Fruit fly (Drosophila melanogaster) whole organism, embryonic: Measurements from ENCODE around the gene Ptp99A.

ENCODE experiments used
- Ada2b ChIP-seq: fragments of 200-800 bp; sonication (Bioruptor generic); IDR thresholded peaks from 2 replicates; pipeline ENCODE4 v1.3.6; 2022; ENCODE audit warnings: missing biosample characterization, missing genetic modification characterization
- Awh ChIP-seq: fragments of 200-800 bp; sonication (Bioruptor generic); IDR thresholded peaks from 2 replicates; pipeline ENCODE4, ENCODE4 v1.3.6; 2022; ENCODE audit warnings: missing biosample characterization, missing genetic modification characterization
- Bgb ChIP-seq: fragments of 200-800 bp; sonication (Bioruptor generic); IDR thresholded peaks from 2 replicates; pipeline ENCODE4 v1.3.6; 2022; ENCODE audit warnings: missing biosample characterization, missing genetic modification characterization; ENCODE audit not compliant: partially characterized antibody
- BtbVII ChIP-seq: fragments of 200-800 bp; sonication (Bioruptor generic); optimal IDR thresholded peaks from 3 replicates; lab custom pipeline; 2017; ENCODE audit warnings: missing biosample characterization, mild to moderate bottlenecking, missing genetic modification characterization
- CG10321 ChIP-seq: fragments of 200-800 bp; sonication (Bioruptor generic); IDR thresholded peaks from 2 replicates; pipeline ENCODE4 v1.3.6; 2022; ENCODE audit warnings: missing biosample characterization, missing genetic modification characterization
- CG10431 ChIP-seq: fragments of 200-800 bp; sonication (Bioruptor generic); optimal IDR thresholded peaks from 3 replicates; lab custom pipeline; 2018; ENCODE audit warnings: missing biosample characterization, mild to moderate bottlenecking, missing genetic modification characterization
- CG11398 ChIP-seq: fragments of 200-800 bp; sonication (Bioruptor generic); optimal IDR thresholded peaks from 2 replicates; lab custom pipeline; 2016; ENCODE audit warnings: missing biosample characterization, missing genetic modification characterization
- CG11695 ChIP-seq: fragments of 200-800 bp; sonication (Bioruptor generic); IDR thresholded peaks from 3 replicates; pipeline ENCODE4 v1.3.6; 2022; ENCODE audit warnings: missing biosample characterization, missing genetic modification characterization
- CG12299 ChIP-seq: fragments of 200-800 bp; sonication (Bioruptor generic); optimal IDR thresholded peaks from 2 replicates; lab custom pipeline; 2018; ENCODE audit warnings: missing biosample characterization, mild to moderate bottlenecking, missing genetic modification characterization
- CG12391 ChIP-seq: fragments of 200-800 bp; sonication (Bioruptor generic); optimal IDR thresholded peaks from 3 replicates; lab custom pipeline; 2018; ENCODE audit warnings: missing biosample characterization, mild to moderate bottlenecking, missing genetic modification characterization, moderate library complexity
- CG13287 ChIP-seq: fragments of 200-800 bp; sonication (Bioruptor generic); IDR thresholded peaks from 2 replicates; pipeline ENCODE4 v1.3.6; 2022; ENCODE audit warnings: missing biosample characterization, missing genetic modification characterization; ENCODE audit not compliant: partially characterized antibody
- CG14441 ChIP-seq: fragments of 200-800 bp; sonication (Bioruptor generic); IDR thresholded peaks from 2 replicates; pipeline ENCODE4 v1.3.6; 2022; ENCODE audit warnings: missing biosample characterization, missing genetic modification characterization
- CG15269 ChIP-seq: fragments of 200-800 bp; sonication (Bioruptor generic); optimal IDR thresholded peaks from 2 replicates; lab custom pipeline; 2018; ENCODE audit warnings: missing biosample characterization, mild to moderate bottlenecking, missing genetic modification characterization, moderate library complexity
- CG15696 ChIP-seq: fragments of 200-800 bp; sonication (Bioruptor generic); optimal IDR thresholded peaks from 2 replicates; lab custom pipeline; 2019; ENCODE audit warnings: missing biosample characterization, mild to moderate bottlenecking, missing genetic modification characterization, moderate library complexity
- CG17829 ChIP-seq: fragments of 200-800 bp; optimal IDR thresholded peaks from 2 replicates; lab custom pipeline; 2019; ENCODE audit warnings: missing biosample characterization, mild to moderate bottlenecking, missing genetic modification characterization, moderate library complexity
- CG3065 ChIP-seq: fragments of 200-800 bp; sonication (Bioruptor generic); optimal IDR thresholded peaks from 2 replicates; lab custom pipeline; 2016; ENCODE audit warnings: missing biosample characterization, missing genetic modification characterization
- CG3281 ChIP-seq: fragments of 200-800 bp; sonication (Bioruptor generic); optimal IDR thresholded peaks from 3 replicates; lab custom pipeline; 2017; ENCODE audit warnings: missing biosample characterization, mild to moderate bottlenecking, missing genetic modification characterization
- CG4730 ChIP-seq: fragments of 200-800 bp; sonication (Bioruptor generic); IDR thresholded peaks from 2 replicates; pipeline ENCODE4 v1.3.6; 2022; ENCODE audit warnings: missing biosample characterization, missing genetic modification characterization
- CG4820 ChIP-seq: fragments of 200-800 bp; sonication (Bioruptor generic); optimal IDR thresholded peaks from 3 replicates; lab custom pipeline; 2016; ENCODE audit warnings: missing biosample characterization, missing genetic modification characterization
- CG6254 ChIP-seq: fragments of 200-800 bp; sonication (Bioruptor generic); optimal IDR thresholded peaks from 3 replicates; lab custom pipeline; 2017; ENCODE audit warnings: mild to moderate bottlenecking, missing biosample characterization, missing genetic modification reagents, missing genetic modification characterization
- CG7839 ChIP-seq: fragments of 200-800 bp; sonication (Bioruptor generic); optimal IDR thresholded peaks from 3 replicates; lab custom pipeline; 2018; ENCODE audit warnings: missing biosample characterization, mild to moderate bottlenecking, missing genetic modification characterization, moderate library complexity
- CG7928 ChIP-seq: fragments of 200-800 bp; sonication (Bioruptor generic); optimal IDR thresholded peaks from 2 replicates; lab custom pipeline; 2017; ENCODE audit warnings: missing biosample characterization, mild to moderate bottlenecking, missing genetic modification characterization
- CG8281 ChIP-seq: fragments of 200-800 bp; sonication (Bioruptor generic); optimal IDR thresholded peaks from 2 replicates; lab custom pipeline; 2018; ENCODE audit warnings: missing biosample characterization, mild to moderate bottlenecking, missing genetic modification characterization, moderate library complexity
- CG8924 ChIP-seq: fragments of 200-800 bp; optimal IDR thresholded peaks from 3 replicates; lab custom pipeline; 2019; ENCODE audit warnings: missing biosample characterization, mild to moderate bottlenecking, missing genetic modification characterization, moderate library complexity
- ERR ChIP-seq: fragments of 200-800 bp; sonication (Bioruptor generic); optimal IDR thresholded peaks from 2 replicates; lab custom pipeline; 2016; ENCODE audit warnings: missing biosample characterization, missing genetic modification characterization
- Ets65A ChIP-seq: fragments of 200-800 bp; sonication (Bioruptor generic); peaks from one replicate; lab custom pipeline; 2016; ENCODE audit warnings: missing biosample characterization, missing genetic modification characterization
- GATAe ChIP-seq: fragments of 200-800 bp; sonication (Bioruptor generic); conservative IDR thresholded peaks from 2 replicates; pipeline ENCODE4 v1.3.6; 2022; ENCODE audit warnings: missing biosample characterization, missing genetic modification characterization
- Mad ChIP-seq: fragments of 200-800 bp; sonication (Bioruptor generic); optimal IDR thresholded peaks from 2 replicates; lab custom pipeline; 2016; ENCODE audit warnings: missing biosample characterization, missing genetic modification characterization
- Nf-YC ChIP-seq: fragments of 200-800 bp; optimal IDR thresholded peaks from 3 replicates; lab custom pipeline; 2019; ENCODE audit warnings: missing biosample characterization, mild to moderate bottlenecking, missing genetic modification characterization, moderate library complexity
- NfI ChIP-seq: fragments of 200-800 bp; sonication (Bioruptor generic); optimal IDR thresholded peaks from 3 replicates; lab custom pipeline; 2018; ENCODE audit warnings: missing biosample characterization, mild to moderate bottlenecking, missing genetic modification characterization, moderate library complexity
- Rfx ChIP-seq: fragments of 200-800 bp; sonication (Bioruptor generic); IDR thresholded peaks from 2 replicates; pipeline ENCODE4 v1.3.6; 2022; ENCODE audit warnings: missing biosample characterization, missing genetic modification characterization
- Spps ChIP-seq: fragments of 200-800 bp; sonication (Bioruptor generic); optimal IDR thresholded peaks from 2 replicates; lab custom pipeline; 2018; ENCODE audit warnings: missing biosample characterization, mild to moderate bottlenecking, missing genetic modification characterization
- abd-A ChIP-seq: fragments of 200-800 bp; sonication (Bioruptor generic); optimal IDR thresholded peaks from 3 replicates; lab custom pipeline; 2019; ENCODE audit warnings: missing biosample characterization, mild to moderate bottlenecking, missing genetic modification characterization, moderate library complexity
- ara ChIP-seq: fragments of 200-800 bp; sonication (Bioruptor generic); IDR thresholded peaks from 2 replicates; pipeline ENCODE4 v1.3.6; 2022; ENCODE audit warnings: missing biosample characterization, missing genetic modification characterization
- ato ChIP-seq: fragments of 200-800 bp; sonication (Bioruptor generic); IDR thresholded peaks from 2 replicates; pipeline ENCODE4 v1.3.6; 2022; ENCODE audit warnings: missing biosample characterization, missing genetic modification characterization; ENCODE audit not compliant: partially characterized antibody
- btn ChIP-seq: fragments of 200-800 bp; sonication (Bioruptor generic); optimal IDR thresholded peaks from 2 replicates; lab custom pipeline; 2016; ENCODE audit warnings: missing biosample characterization, missing genetic modification characterization
- chinmo ChIP-seq: fragments of 200-800 bp; sonication (Bioruptor generic); IDR thresholded peaks from 4 replicates; pipeline ENCODE4 v1.3.6; 2022; ENCODE audit warnings: missing biosample characterization, missing genetic modification characterization; ENCODE audit not compliant: partially characterized antibody
- dimm ChIP-seq: fragments of 200-800 bp; sonication (Bioruptor generic); IDR thresholded peaks from 2 replicates; pipeline ENCODE4 v1.3.6; 2022; ENCODE audit warnings: missing biosample characterization, missing genetic modification characterization
- dmrt99B ChIP-seq: fragments of 200-800 bp; sonication (Bioruptor generic); optimal IDR thresholded peaks from 2 replicates; lab custom pipeline; 2018; ENCODE audit warnings: missing biosample characterization, mild to moderate bottlenecking, missing genetic modification characterization, moderate library complexity
- ems ChIP-seq: fragments of 200-800 bp; sonication (Bioruptor generic); optimal IDR thresholded peaks from 3 replicates; lab custom pipeline; 2016; ENCODE audit warnings: missing biosample characterization, missing genetic modification characterization
- gcm ChIP-seq: fragments of 200-800 bp; sonication (Bioruptor generic); optimal IDR thresholded peaks from 2 replicates; lab custom pipeline; 2019; ENCODE audit warnings: missing biosample characterization, mild to moderate bottlenecking, missing genetic modification characterization, moderate library complexity
- ken ChIP-seq: fragments of 200-800 bp; sonication (Bioruptor generic); IDR thresholded peaks from 3 replicates; pipeline ENCODE4 v1.3.6; 2022; ENCODE audit warnings: missing biosample characterization, missing genetic modification characterization
- mirr ChIP-seq: fragments of 200-800 bp; sonication (Bioruptor generic); optimal IDR thresholded peaks from 3 replicates; lab custom pipeline; 2018; ENCODE audit warnings: missing biosample characterization, mild to moderate bottlenecking, missing genetic modification characterization
- run ChIP-seq: fragments of 200-800 bp; sonication (Bioruptor generic); optimal IDR thresholded peaks from 3 replicates; lab custom pipeline; 2018; ENCODE audit warnings: missing biosample characterization, mild to moderate bottlenecking, missing genetic modification characterization
- sens-2 ChIP-seq: fragments of 200-800 bp; sonication (Bioruptor generic); IDR thresholded peaks from 2 replicates; pipeline ENCODE4 v1.3.6; 2022; ENCODE audit warnings: missing biosample characterization, missing genetic modification characterization
- slou ChIP-seq: fragments of 200-800 bp; sonication (Bioruptor generic); optimal IDR thresholded peaks from 3 replicates; lab custom pipeline; 2016; ENCODE audit warnings: missing biosample characterization, missing genetic modification characterization
- tna ChIP-seq: fragments of 200-800 bp; sonication (Bioruptor generic); IDR thresholded peaks from 2 replicates; pipeline ENCODE4 v1.3.6; 2022; ENCODE audit warnings: missing biosample characterization, missing genetic modification characterization; ENCODE audit not compliant: partially characterized antibody
- toy ChIP-seq: fragments of 200-800 bp; sonication (Bioruptor generic); IDR thresholded peaks from 2 replicates; pipeline ENCODE4 v1.3.6; 2022; ENCODE audit warnings: missing biosample characterization, missing genetic modification characterization
- tx ChIP-seq: fragments of 200-800 bp; sonication (Bioruptor generic); optimal IDR thresholded peaks from 2 replicates; lab custom pipeline; 2016; ENCODE audit warnings: missing biosample characterization, missing genetic modification characterization
- zf30C ChIP-seq: fragments of 200-800 bp; sonication (Bioruptor generic); optimal IDR thresholded peaks from 3 replicates; lab custom pipeline; 2018; ENCODE audit warnings: missing biosample characterization, mild to moderate bottlenecking, missing genetic modification characterization
- zfh1 ChIP-seq: fragments of 200-800 bp; sonication (Bioruptor generic); IDR thresholded peaks from 3 replicates; pipeline ENCODE4 v1.3.6; 2022; ENCODE audit warnings: missing biosample characterization, missing genetic modification characterization
- zfh2 ChIP-seq: fragments of 200-800 bp; sonication (Bioruptor generic); optimal IDR thresholded peaks from 2 replicates; lab custom pipeline; 2016; ENCODE audit warnings: missing biosample characterization, missing genetic modification characterization

Gene Ptp99A

dm6 chr3R:29520215-29520614 lies 142.8 kb downstream of the Ptp99A start (continued):
- TF ChIP-seq gcm (no peak), Nf-YC (peak; percentile 88), chinmo (peak; percentile 81; the same call in 1 of the 4 replicates), btn (GFP tag; lab: Kevin White, UChicago) (no peak), dimm (no peak), sens-2 (GFP tag; lab: Robert Waterston, UW) (no peak), BtbVII (GFP tag; lab: Kevin White, UChicago) (no peak), CG3281 (no peak), tx (GFP tag; lab: Kevin White, UChicago) (no peak), CG10321 (GFP tag; lab: Robert Waterston, UW) (peak; percentile 82), CG3065 (no peak), CG12299 (tag; lab: Kevin White, UChicago) (no peak), slou (GFP tag; lab: Kevin White, UChicago) (no peak), CG4820 (GFP tag; lab: Kevin White, UChicago) (no peak), Bgb (GFP tag; lab: Robert Waterston, UW) (no peak), ato (GFP tag; lab: Robert Waterston, UW) (no peak), CG13287 (GFP tag; lab: Robert Waterston, UW) (no peak), ara (GFP tag; lab: Robert Waterston, UW) (no peak), abd-A (peak; percentile 63), CG15696 (tag; lab: Kevin White, UChicago) (no peak), ems (GFP tag; lab: Kevin White, UChicago) (no peak), Awh (GFP tag; lab: Robert Waterston, UW) (peak; percentile 73; the same call in 1 of the 2 replicates), CG7928 (GFP tag; lab: Kevin White, UChicago) (no peak), NfI (GFP tag; lab: Kevin White, UChicago) (no peak)

dm6 chr3R:29522164-29522563 lies 144.7 kb downstream of the Ptp99A start:
- no peak for TF ChIP-seq CG11398 (GFP tag; lab: Kevin White, UChicago)
- TF ChIP-seq CG8924 (tag; lab: Kevin White, UChicago) = peak; percentile 59
- TF ChIP-seq Rfx (GFP tag; lab: Robert Waterston, UW) = no peak
- TF ChIP-seq Spps (tag; lab: Kevin White, UChicago) = peak; percentile 74
- peak; percentile 58 for TF ChIP-seq CG7839 (tag; lab: Kevin White, UChicago)
- no peak for TF ChIP-seq run (tag; lab: Kevin White, UChicago)
- no peak for TF ChIP-seq toy
- peak; percentile 21; the same call in 1 of the 2 replicates for TF ChIP-seq Ada2b
- no peak for TF ChIP-seq GATAe (GFP tag; lab: Robert Waterston, UW)
- no peak for TF ChIP-seq CG7928 (GFP tag; lab: Kevin White, UChicago)
- no peak for TF ChIP-seq Ets65A (GFP tag; lab: Kevin White, UChicago)
- TF ChIP-seq CG8281 (tag; lab: Kevin White, UChicago) = peak; percentile 2
- TF ChIP-seq ken = 0 out of 3 replicates have a peak, but pooled peaks have one; percentile 24
- TF ChIP-seq CG10431 = no peak
- TF ChIP-seq ERR (GFP tag; lab: Kevin White, UChicago) = no peak
- no peak for TF ChIP-seq CG14441
- TF ChIP-seq zfh2 = no peak
- peak; percentile 59 for TF ChIP-seq CG12391
- TF ChIP-seq CG4730 (GFP tag; lab: Robert Waterston, UW) = no peak
- peak; percentile 80 for TF ChIP-seq CG17829
- no peak for TF ChIP-seq mirr (GFP tag; lab: Kevin White, UChicago)
- TF ChIP-seq CG15269 (tag; lab: Kevin White, UChicago) = no peak
- TF ChIP-seq zf30C (GFP tag; lab: Kevin White, UChicago) = no peak
- no peak for TF ChIP-seq CG11695
- peak; percentile 75 for TF ChIP-seq zfh1 (GFP tag; lab: Robert Waterston, UW)
- no peak for TF ChIP-seq CG10321 (GFP tag; lab: Robert Waterston, UW)
- no peak for TF ChIP-seq tna
- TF ChIP-seq Mad (GFP tag; lab: Kevin White, UChicago) = no peak
- TF ChIP-seq dmrt99B (tag; lab: Kevin White, UChicago) = peak; percentile 42
- TF ChIP-seq CG6254 (GFP tag; lab: Kevin White, UChicago) = peak; percentile 32
